Worm (Caenorhabditis elegans) whole organism, young adult: ENCODE results near the gene T01D1.4.

ENCODE experiments used
- F49E8.2 ChIP-seq: sonication (generic microtip); optimal IDR thresholded peaks from 3 replicates; lab custom pipeline; 2017; ENCODE audit warnings: missing genetic modification characterization, mild to moderate bottlenecking, missing compliant biosample characterization, antibody characterized with exemption, moderate library complexity; ENCODE audit not compliant: insufficient read depth
- F52B5.7 ChIP-seq: sonication (generic microtip); optimal IDR thresholded peaks from 2 replicates; lab custom pipeline; 2016; ENCODE audit warnings: mild to moderate bottlenecking, missing genetic modification characterization, missing compliant biosample characterization
- attf-5 ChIP-seq: fragments of 200-800 bp; sonication (Bioruptor generic); optimal IDR thresholded peaks from 2 replicates; lab custom pipeline; 2018; ENCODE audit warnings: mild to moderate bottlenecking, missing genetic modification characterization, missing compliant biosample characterization
- bed-1 ChIP-seq: fragments of 200-800 bp; sonication (Bioruptor generic); IDR thresholded peaks from 2 replicates; pipeline ENCODE4 v1.3.6; 2022; ENCODE audit warnings: missing genetic modification reagents, missing genetic modification characterization, missing compliant biosample characterization
- cebp-1 ChIP-seq, 2 experiments: fragments of 200-800 bp in 1 of 2; sonication (Bioruptor generic) in 1 of 2; sonication (generic microtip) in 1 of 2; IDR thresholded peaks in 1 of 2; optimal IDR thresholded peaks in 1 of 2; 2 replicates each; pipeline versions ENCODE4 v1.3.6 to Lab custom; 2017 to 2022; ENCODE audit warnings: missing compliant biosample characterization in 2 of 2, missing genetic modification characterization in 2 of 2, mild to moderate bottlenecking in 1 of 2, missing genetic modification reagents in 1 of 2, moderate library complexity in 1 of 2
- ceh-27 ChIP-seq: fragments of 200-800 bp; sonication (Bioruptor generic); optimal IDR thresholded peaks from 2 replicates; lab custom pipeline; 2018; ENCODE audit warnings: mild to moderate bottlenecking, missing genetic modification characterization, moderate library complexity, missing compliant biosample characterization
- ceh-58 ChIP-seq: fragments of 200-800 bp; sonication (Bioruptor generic); IDR thresholded peaks from 2 replicates; pipeline ENCODE4 v1.3.6; 2022; ENCODE audit warnings: missing genetic modification characterization, missing compliant biosample characterization
- ceh-91 ChIP-seq: fragments of 200-800 bp; sonication (Bioruptor generic); IDR thresholded peaks from 2 replicates; pipeline ENCODE4 v1.3.6; 2022; ENCODE audit warnings: missing genetic modification reagents, missing genetic modification characterization, missing compliant biosample characterization
- hlh-26 ChIP-seq: fragments of 200-800 bp; sonication (Bioruptor generic); conservative IDR thresholded peaks from 2 replicates; pipeline ENCODE4 v1.3.6; 2022; ENCODE audit warnings: missing genetic modification reagents, missing genetic modification characterization, missing compliant biosample characterization
- hmg-1.2 ChIP-seq: fragments of 200-800 bp; sonication (Bioruptor generic); IDR thresholded peaks from 2 replicates; pipeline ENCODE4 v1.3.6; 2022; ENCODE audit warnings: missing genetic modification reagents, missing genetic modification characterization, missing compliant biosample characterization
- hmg-20 ChIP-seq: fragments of 200-800 bp; sonication (Bioruptor generic); IDR thresholded peaks from 2 replicates; pipeline ENCODE4 v1.3.6; 2022; ENCODE audit warnings: missing genetic modification reagents, missing genetic modification characterization, missing compliant biosample characterization
- lag-1 ChIP-seq: fragments of 200-800 bp; sonication (Bioruptor generic); IDR thresholded peaks from 2 replicates; pipeline ENCODE4 v1.3.6; 2022; ENCODE audit warnings: missing genetic modification reagents, missing genetic modification characterization, missing compliant biosample characterization
- let-526 ChIP-seq: fragments of 200-800 bp; sonication (Bioruptor generic); IDR thresholded peaks from 2 replicates; pipeline ENCODE4 v1.3.6; 2022; ENCODE audit warnings: missing genetic modification reagents, missing genetic modification characterization, missing compliant biosample characterization
- lin-40 ChIP-seq: sonication (generic microtip); optimal IDR thresholded peaks from 2 replicates; lab custom pipeline; 2016; ENCODE audit warnings: missing genetic modification characterization, mild to moderate bottlenecking, missing compliant biosample characterization, missing genotype, missing genetic modification reagents
- lin-54 ChIP-seq: fragments of 200-800 bp; sonication (Bioruptor generic); optimal IDR thresholded peaks from 2 replicates; lab custom pipeline; 2018; ENCODE audit warnings: mild to moderate bottlenecking, missing genetic modification characterization, missing compliant biosample characterization
- lsl-1 ChIP-seq: fragments of 200-800 bp; sonication (Bioruptor generic); optimal IDR thresholded peaks from 2 replicates; lab custom pipeline; 2018; ENCODE audit warnings: mild to moderate bottlenecking, missing genetic modification characterization, moderate library complexity, missing compliant biosample characterization
- mcd-1 ChIP-seq: fragments of 200-800 bp; sonication (Bioruptor generic); IDR thresholded peaks from 2 replicates; pipeline ENCODE4 v1.3.6; 2022; ENCODE audit warnings: missing genetic modification reagents, missing genetic modification characterization, missing compliant biosample characterization
- mel-28 ChIP-seq: sonication (generic microtip); optimal IDR thresholded peaks from 2 replicates; lab custom pipeline; 2016; ENCODE audit warnings: borderline replicate concordance, mild to moderate bottlenecking, missing genetic modification characterization, missing compliant biosample characterization
- mes-4 ChIP-seq: sonication (generic microtip); optimal IDR thresholded peaks from 2 replicates; lab custom pipeline; 2016; ENCODE audit warnings: missing genotype, missing genetic modification characterization, missing compliant biosample characterization
- nfya-1 ChIP-seq: sonication (generic microtip); optimal IDR thresholded peaks from 2 replicates; lab custom pipeline; 2017; ENCODE audit warnings: antibody characterized with exemption, missing compliant biosample characterization, missing genetic modification characterization, borderline replicate concordance; ENCODE audit not compliant: insufficient read depth
- nhr-80 ChIP-seq: sonication (generic microtip); optimal IDR thresholded peaks from 2 replicates; lab custom pipeline; 2016; ENCODE audit warnings: missing genetic modification characterization, missing compliant biosample characterization
- pbrm-1 ChIP-seq: fragments of 200-800 bp; sonication (Bioruptor generic); IDR thresholded peaks from 2 replicates; pipeline ENCODE4 v1.3.6; 2022; ENCODE audit warnings: missing genetic modification reagents, missing genetic modification characterization, missing compliant biosample characterization
- rpc-1 ChIP-seq, 2 experiments: fragments of 150-350 bp in 1 of 2; sonication (generic microtip) in 1 of 2; optimal IDR thresholded peaks; 2 replicates each; lab custom pipeline; 2014 to 2018; ENCODE audit warnings: missing biosample characterization in 1 of 2, missing genetic modification characterization in 1 of 2, missing genetic modification reagents in 1 of 2, missing genotype in 1 of 2
- tbx-9 ChIP-seq: sonication (generic microtip); optimal IDR thresholded peaks from 2 replicates; lab custom pipeline; 2016; ENCODE audit warnings: borderline replicate concordance, missing genetic modification characterization, inconsistent platforms, missing compliant biosample characterization
- xnd-1 ChIP-seq: sonication (generic microtip); optimal IDR thresholded peaks from 2 replicates; lab custom pipeline; 2016; ENCODE audit warnings: missing genotype, missing genetic modification reagents, missing genetic modification characterization, missing compliant biosample characterization
- zim-3 ChIP-seq: sonication (generic microtip); optimal IDR thresholded peaks from 2 replicates; lab custom pipeline; 2017; ENCODE audit warnings: mild to moderate bottlenecking, missing genetic modification characterization, moderate library complexity, missing compliant biosample characterization
- ztf-22 ChIP-seq: fragments of 200-800 bp; sonication (Bioruptor generic); optimal IDR thresholded peaks from 2 replicates; lab custom pipeline; 2018; ENCODE audit warnings: mild to moderate bottlenecking, missing genetic modification characterization, moderate library complexity, missing compliant biosample characterization
- ztf-25 ChIP-seq: fragments of 200-800 bp; sonication (Bioruptor generic); IDR thresholded peaks from 2 replicates; pipeline ENCODE4 v1.3.6; 2022; ENCODE audit warnings: missing genetic modification reagents, missing genetic modification characterization, missing compliant biosample characterization

The T01D1.4 gene

DNA sequence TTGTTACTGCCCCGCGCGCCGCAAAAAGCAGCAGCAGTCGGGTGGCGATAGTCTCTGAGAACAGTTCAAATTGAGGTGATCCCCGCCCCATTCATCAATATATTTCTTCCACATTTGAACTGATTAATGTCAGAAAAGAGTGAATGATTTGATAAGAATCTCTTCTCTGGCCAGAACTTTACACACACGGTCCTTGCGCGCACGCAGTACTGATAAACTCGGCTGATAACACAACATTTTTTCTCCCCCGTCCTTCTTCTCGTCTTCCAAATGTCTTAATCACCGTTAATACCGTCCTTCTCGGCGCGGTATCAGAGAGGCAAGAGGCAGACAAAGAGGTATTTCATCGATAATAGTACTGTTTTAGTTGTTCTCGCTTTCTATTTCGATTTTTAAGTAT, 16.7 kb downstream of the T01D1.4 start, which contains the start of gene etr-1 (continued):
- peak; percentile 19 for TF ChIP-seq lin-40 (tag; lab: Kevin White, UChicago)
- no peak for TF ChIP-seq cebp-1 (GFP tag; IDR thresholded peaks at IDR 0.05; lab: Robert Waterston, UW)
- TF ChIP-seq cebp-1 (tag; optimal IDR thresholded peaks at IDR 0.05; lab: Kevin White, UChicago), result peak; percentile 31
- TF ChIP-seq attf-5 (GFP tag; lab: Kevin White, UChicago), result peak; percentile 50
- no peak for TF ChIP-seq lag-1 (GFP tag; lab: Robert Waterston, UW)
- no peak for TF ChIP-seq F52B5.7 (tag; lab: Kevin White, UChicago)

ce11 chrII:161275-161674, 17.6 kb downstream of the T01D1.4 start:
- no peak for TF ChIP-seq ztf-22 (GFP tag; lab: Kevin White, UChicago)
- no peak for TF ChIP-seq mcd-1
- TF ChIP-seq F49E8.2 (tag; lab: Kevin White, UChicago), result no peak
- no peak for TF ChIP-seq hmg-20 (GFP tag; lab: Robert Waterston, UW)
- no peak for TF ChIP-seq xnd-1 (tag; lab: Kevin White, UChicago)
- TF ChIP-seq hlh-26 (GFP tag; lab: Robert Waterston, UW), result no peak
- no peak for TF ChIP-seq lin-54 (GFP tag; lab: Kevin White, UChicago)
- no peak for TF ChIP-seq lsl-1 (GFP tag; lab: Kevin White, UChicago)
- no peak for TF ChIP-seq let-526
- TF ChIP-seq, all 124 proteins: peak for 0

- TF ChIP-seq pbrm-1, result no peak
- TF ChIP-seq rpc-1 (optimal IDR thresholded peaks at IDR 0.05; lab: Kevin White, UChicago), result no peak
- no peak for TF ChIP-seq rpc-1 (tag; optimal IDR thresholded peaks at IDR 0.05; lab: Kevin White, UChicago)
- TF ChIP-seq mel-28 (tag; lab: Kevin White, UChicago), result no peak
- TF ChIP-seq bed-1 (GFP tag; lab: Robert Waterston, UW), result no peak
- TF ChIP-seq xnd-1 (tag; lab: Kevin White, UChicago), result no peak
These were observed 18.3 kb downstream of the T01D1.4 start for ce11 chrII:160561-161123.

ce11 chrII:159294-159922, 19.5 kb downstream of the T01D1.4 start:
- TF ChIP-seq lin-40 (tag; lab: Kevin White, UChicago) (peak; percentile 6), ceh-27 (GFP tag; lab: Kevin White, UChicago) (peak; percentile 13), cebp-1 (GFP tag; IDR thresholded peaks at IDR 0.05; lab: Robert Waterston, UW) (no peak), cebp-1 (tag; optimal IDR thresholded peaks at IDR 0.05; lab: Kevin White, UChicago) (peak; percentile 16), attf-5 (GFP tag; lab: Kevin White, UChicago) (peak; percentile 37), zim-3 (tag; lab: Kevin White, UChicago) (no peak), nhr-80 (peak; percentile 44), hmg-1.2 (peak; percentile 61; the same call in 1 of the 2 replicates), ceh-91 (GFP tag; lab: Robert Waterston, UW) (no peak)

DNA sequence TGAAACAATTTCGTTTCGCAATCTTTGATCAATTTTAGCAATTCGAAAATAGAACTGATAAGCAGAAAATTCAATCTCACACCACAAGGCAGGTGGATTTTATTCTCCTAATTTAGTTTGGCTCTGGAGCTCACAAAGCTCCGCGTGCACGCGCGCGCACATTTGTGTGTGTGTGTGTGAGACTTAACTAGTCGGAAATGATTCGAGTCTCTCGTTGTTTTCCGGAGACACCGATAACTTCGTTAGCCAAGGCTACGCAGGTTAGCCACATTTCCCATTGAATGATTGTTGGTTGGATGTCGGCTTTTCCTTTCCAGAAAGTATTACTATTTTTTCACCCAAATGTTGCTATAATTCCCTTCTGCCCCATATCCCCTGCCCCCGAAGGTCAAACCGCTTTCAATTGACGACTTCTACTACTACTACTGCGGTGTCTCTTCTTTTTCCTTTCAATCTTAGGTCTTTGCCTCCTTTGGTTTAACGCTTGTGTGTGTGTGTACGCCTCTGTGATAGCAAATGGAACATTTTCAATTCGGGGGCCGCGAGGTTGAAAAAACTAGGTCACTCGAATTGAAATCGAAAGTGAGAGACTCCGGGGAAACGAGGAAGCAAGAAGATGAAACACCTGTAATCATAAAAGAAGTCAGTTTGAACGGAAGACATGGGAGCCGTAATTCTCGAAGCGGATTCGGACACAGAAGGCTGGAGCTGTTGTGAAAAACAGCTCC, 20.7 kb downstream of the T01D1.4 start:
- TF ChIP-seq ceh-58 (GFP tag; lab: Robert Waterston, UW), result no peak
- peak; percentile 51 for TF ChIP-seq nhr-80
- TF ChIP-seq, all 124 proteins: peak for 1

- TF ChIP-seq nfya-1 (tag; lab: Kevin White, UChicago) (no peak), tbx-9 (tag; lab: Kevin White, UChicago) (no peak), mes-4 (no peak), ztf-25 (GFP tag; lab: Robert Waterston, UW) (no peak), F49E8.2 (tag; lab: Kevin White, UChicago) (no peak)
- TF ChIP-seq, all 124 proteins: peak for 0
These were observed 21.8 kb downstream of the T01D1.4 start for ce11 chrII:156999-157499.
